Worm (Caenorhabditis elegans) whole organism, young adult: ENCODE measurements around the gene klp-20.
A peak's percentile ranks its signal among the peaks of the same experiment; 100 is the strongest.
"Not testable (repeated sequence)": the region's sequence is repeated elsewhere in the genome, so short reads cannot be mapped to it uniquely, and the experiment has no call there.

Experiments used
- B0261.1 ChIP-seq: sonication (generic microtip); optimal IDR thresholded peaks from 2 replicates; lab custom pipeline; 2016; ENCODE audit warnings: mild to moderate bottlenecking, missing genetic modification characterization, moderate library complexity, missing compliant biosample characterization
- D2030.7 ChIP-seq: fragments of 200-800 bp; sonication (Bioruptor generic); IDR thresholded peaks from 2 replicates; pipeline ENCODE4 v1.3.6; 2022; ENCODE audit warnings: missing genetic modification reagents, missing genetic modification characterization, missing compliant biosample characterization
- F33H1.4 ChIP-seq: fragments of 200-800 bp; sonication (Bioruptor generic); IDR thresholded peaks from 2 replicates; pipeline ENCODE4 v1.3.6; 2022; ENCODE audit warnings: missing genetic modification reagents, missing genetic modification characterization, missing compliant biosample characterization
- F37B4.10 ChIP-seq: fragments of 200-800 bp; sonication (Bioruptor generic); IDR thresholded peaks from 2 replicates; pipeline ENCODE4 v1.3.6; 2022; ENCODE audit warnings: missing genetic modification characterization, missing compliant biosample characterization
- K12H6.12 ChIP-seq: fragments of 200-800 bp; sonication (Bioruptor generic); optimal IDR thresholded peaks from 2 replicates; lab custom pipeline; 2018; ENCODE audit warnings: mild to moderate bottlenecking, missing genetic modification characterization, missing compliant biosample characterization
- Y53G8AR.9 ChIP-seq: fragments of 200-800 bp; sonication (Bioruptor generic); conservative IDR thresholded peaks from 2 replicates; pipeline ENCODE4 v1.3.6; 2022; ENCODE audit warnings: missing genetic modification reagents, missing genetic modification characterization, missing compliant biosample characterization
- bed-1 ChIP-seq: fragments of 200-800 bp; sonication (Bioruptor generic); IDR thresholded peaks from 2 replicates; pipeline ENCODE4 v1.3.6; 2022; ENCODE audit warnings: missing genetic modification reagents, missing genetic modification characterization, missing compliant biosample characterization
- ceh-27 ChIP-seq: fragments of 200-800 bp; sonication (Bioruptor generic); optimal IDR thresholded peaks from 2 replicates; lab custom pipeline; 2018; ENCODE audit warnings: mild to moderate bottlenecking, missing genetic modification characterization, moderate library complexity, missing compliant biosample characterization
- ceh-58 ChIP-seq: fragments of 200-800 bp; sonication (Bioruptor generic); IDR thresholded peaks from 2 replicates; pipeline ENCODE4 v1.3.6; 2022; ENCODE audit warnings: missing genetic modification characterization, missing compliant biosample characterization
- dox-1 ChIP-seq: fragments of 200-800 bp; sonication (Bioruptor generic); IDR thresholded peaks from 2 replicates; pipeline ENCODE4 v1.3.6; 2022; ENCODE audit warnings: missing genetic modification reagents, missing genetic modification characterization, missing compliant biosample characterization
- egl-44 ChIP-seq: fragments of 200-800 bp; sonication (Bioruptor generic); IDR thresholded peaks from 2 replicates; pipeline ENCODE4 v1.3.6; 2022; ENCODE audit warnings: missing genetic modification reagents, missing genetic modification characterization, missing compliant biosample characterization
- egrh-3 ChIP-seq: fragments of 200-800 bp; sonication (Bioruptor generic); IDR thresholded peaks from 2 replicates; pipeline ENCODE4 v1.3.6; 2022; ENCODE audit warnings: missing genetic modification reagents, missing genetic modification characterization, missing compliant biosample characterization
- hlh-26 ChIP-seq: fragments of 200-800 bp; sonication (Bioruptor generic); conservative IDR thresholded peaks from 2 replicates; pipeline ENCODE4 v1.3.6; 2022; ENCODE audit warnings: missing genetic modification reagents, missing genetic modification characterization, missing compliant biosample characterization
- hmg-1.2 ChIP-seq: fragments of 200-800 bp; sonication (Bioruptor generic); IDR thresholded peaks from 2 replicates; pipeline ENCODE4 v1.3.6; 2022; ENCODE audit warnings: missing genetic modification reagents, missing genetic modification characterization, missing compliant biosample characterization
- hsf-1 ChIP-seq: fragments of 200-800 bp; sonication (Bioruptor generic); IDR thresholded peaks from 2 replicates; pipeline ENCODE4 v1.3.6; 2022; ENCODE audit warnings: missing genetic modification reagents, missing genetic modification characterization, missing compliant biosample characterization
- let-526 ChIP-seq: fragments of 200-800 bp; sonication (Bioruptor generic); IDR thresholded peaks from 2 replicates; pipeline ENCODE4 v1.3.6; 2022; ENCODE audit warnings: missing genetic modification reagents, missing genetic modification characterization, missing compliant biosample characterization
- lin-26 ChIP-seq: fragments of 200-800 bp; sonication (Bioruptor generic); IDR thresholded peaks from 2 replicates; pipeline ENCODE4 v1.3.6; 2022; ENCODE audit warnings: missing genetic modification reagents, missing genetic modification characterization, missing compliant biosample characterization
- lin-35 ChIP-seq, 3 experiments: fragments of 150-350 bp in 2 of 3; sonication (generic microtip) in 1 of 3; optimal IDR thresholded peaks; 2 replicates each; lab custom pipeline; 2014 to 2018; ENCODE audit warnings: missing biosample characterization in 3 of 3, missing genetic modification characterization in 3 of 3, missing genetic modification reagents in 3 of 3
- madf-10 ChIP-seq: sonication (generic microtip); optimal IDR thresholded peaks from 2 replicates; lab custom pipeline; 2016; ENCODE audit warnings: mild to moderate bottlenecking, missing genetic modification characterization, missing compliant biosample characterization
- madf-6 ChIP-seq: fragments of 200-800 bp; sonication (Bioruptor generic); IDR thresholded peaks from 2 replicates; pipeline ENCODE4 v1.3.6; 2022; ENCODE audit warnings: missing genetic modification reagents, missing genetic modification characterization, missing compliant biosample characterization
- mcd-1 ChIP-seq: fragments of 200-800 bp; sonication (Bioruptor generic); IDR thresholded peaks from 2 replicates; pipeline ENCODE4 v1.3.6; 2022; ENCODE audit warnings: missing genetic modification reagents, missing genetic modification characterization, missing compliant biosample characterization
- pbrm-1 ChIP-seq: fragments of 200-800 bp; sonication (Bioruptor generic); IDR thresholded peaks from 2 replicates; pipeline ENCODE4 v1.3.6; 2022; ENCODE audit warnings: missing genetic modification reagents, missing genetic modification characterization, missing compliant biosample characterization
- rcor-1 ChIP-seq: fragments of 200-800 bp; sonication (Bioruptor generic); IDR thresholded peaks from 2 replicates; pipeline ENCODE4 v1.3.6; 2022; ENCODE audit warnings: missing genetic modification reagents, missing genetic modification characterization, missing compliant biosample characterization
- rpc-1 ChIP-seq, 2 experiments: fragments of 150-350 bp in 1 of 2; sonication (generic microtip) in 1 of 2; optimal IDR thresholded peaks; 2 replicates each; lab custom pipeline; 2014 to 2018; ENCODE audit warnings: missing biosample characterization in 1 of 2, missing genetic modification characterization in 1 of 2, missing genetic modification reagents in 1 of 2, missing genotype in 1 of 2
- sdz-38 ChIP-seq: sonication (generic microtip); optimal IDR thresholded peaks from 2 replicates; lab custom pipeline; 2016; ENCODE audit warnings: missing genotype, missing genetic modification characterization, missing compliant biosample characterization
- snpc-3.4 ChIP-seq: sonication (generic microtip); optimal IDR thresholded peaks from 2 replicates; lab custom pipeline; 2017; ENCODE audit warnings: missing genetic modification characterization, mild to moderate bottlenecking, missing compliant biosample characterization, antibody characterized with exemption, moderate library complexity, missing genotype, missing genetic modification reagents
- tbp1 ChIP-seq: fragments of 200-800 bp; sonication (Bioruptor generic); optimal IDR thresholded peaks from 2 replicates; lab custom pipeline; 2018; ENCODE audit warnings: mild to moderate bottlenecking, missing genetic modification characterization, missing compliant biosample characterization
- tbx-9 ChIP-seq: sonication (generic microtip); optimal IDR thresholded peaks from 2 replicates; lab custom pipeline; 2016; ENCODE audit warnings: borderline replicate concordance, missing genetic modification characterization, inconsistent platforms, missing compliant biosample characterization
- zfh-2 ChIP-seq: fragments of 200-800 bp; sonication (Bioruptor generic); conservative IDR thresholded peaks from 2 replicates; pipeline ENCODE4 v1.3.6; 2022; ENCODE audit warnings: missing genetic modification reagents, missing genetic modification characterization, missing compliant biosample characterization
- ztf-25 ChIP-seq: fragments of 200-800 bp; sonication (Bioruptor generic); IDR thresholded peaks from 2 replicates; pipeline ENCODE4 v1.3.6; 2022; ENCODE audit warnings: missing genetic modification reagents, missing genetic modification characterization, missing compliant biosample characterization
- ztf-3 ChIP-seq: fragments of 200-800 bp; sonication (Bioruptor generic); optimal IDR thresholded peaks from 2 replicates; lab custom pipeline; 2018; ENCODE audit warnings: mild to moderate bottlenecking, missing genetic modification characterization, missing compliant biosample characterization

The klp-20 gene

ce11 chrIII:211387-211786 is 1.6 kb downstream of the klp-20 start:
- TF ChIP-seq madf-6: no peak
- no peak for TF ChIP-seq lin-35 (GFP tag; optimal IDR thresholded peaks at IDR 0.05; lab: Kevin White, UChicago)
- TF ChIP-seq ceh-58: no peak
- no peak for TF ChIP-seq hlh-26 (GFP tag; lab: Robert Waterston, UW)
- TF ChIP-seq snpc-3.4 (tag; lab: Kevin White, UChicago): no peak
- no peak for TF ChIP-seq pbrm-1 (GFP tag; lab: Robert Waterston, UW)
- TF ChIP-seq tbx-9 (tag; lab: Kevin White, UChicago): no peak
- no peak for TF ChIP-seq let-526 (GFP tag; lab: Robert Waterston, UW)
- no peak for TF ChIP-seq K12H6.12 (tag; lab: Kevin White, UChicago)
- no peak for TF ChIP-seq F33H1.4

DNA sequence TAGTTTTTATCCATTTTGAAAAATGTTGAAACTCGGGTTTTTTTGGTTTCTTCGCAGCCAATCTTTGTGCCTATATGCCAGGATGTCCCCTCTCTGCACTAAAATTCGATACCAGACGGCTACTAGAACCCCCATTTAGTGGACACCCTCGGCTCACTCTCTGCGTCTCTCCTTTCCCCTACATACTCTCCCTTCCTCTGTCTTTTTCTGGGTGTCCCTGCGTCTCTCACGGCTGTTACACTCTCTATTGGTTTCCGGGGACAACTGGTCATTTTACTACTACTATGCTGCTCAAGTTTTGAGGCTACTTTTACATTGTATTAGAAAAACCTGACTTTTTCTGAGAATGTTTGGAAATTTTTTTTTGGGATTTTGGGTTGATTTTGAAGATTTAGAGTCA is 10.6 kb downstream of the klp-20 start:
- no peak for TF ChIP-seq ceh-27 (GFP tag; lab: Kevin White, UChicago)
- peak; percentile 83; the same call in 1 of the 2 replicates for TF ChIP-seq hmg-1.2

DNA sequence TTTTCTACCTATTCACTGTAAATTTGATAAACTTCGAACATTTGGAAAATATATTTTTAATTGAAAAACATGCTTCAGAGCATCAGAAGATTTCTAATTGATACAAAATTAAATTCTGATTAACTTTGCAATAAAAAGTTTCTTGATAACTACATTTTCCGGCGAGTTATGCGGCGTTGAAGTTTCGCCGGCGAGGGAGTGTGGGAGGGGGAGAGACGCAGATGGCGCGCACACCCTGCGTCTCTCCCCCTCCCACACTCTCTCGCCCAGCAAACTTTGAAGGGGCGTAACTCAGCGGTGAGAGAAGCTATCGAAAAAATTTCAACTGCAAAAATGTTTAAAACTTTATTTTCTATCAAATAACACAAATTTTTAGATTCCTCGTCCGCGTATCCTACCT is 12.7 kb downstream of the klp-20 start:
- TF ChIP-seq sdz-38 (tag; lab: Kevin White, UChicago): no peak
- TF ChIP-seq hmg-1.2: peak; percentile 74

DNA sequence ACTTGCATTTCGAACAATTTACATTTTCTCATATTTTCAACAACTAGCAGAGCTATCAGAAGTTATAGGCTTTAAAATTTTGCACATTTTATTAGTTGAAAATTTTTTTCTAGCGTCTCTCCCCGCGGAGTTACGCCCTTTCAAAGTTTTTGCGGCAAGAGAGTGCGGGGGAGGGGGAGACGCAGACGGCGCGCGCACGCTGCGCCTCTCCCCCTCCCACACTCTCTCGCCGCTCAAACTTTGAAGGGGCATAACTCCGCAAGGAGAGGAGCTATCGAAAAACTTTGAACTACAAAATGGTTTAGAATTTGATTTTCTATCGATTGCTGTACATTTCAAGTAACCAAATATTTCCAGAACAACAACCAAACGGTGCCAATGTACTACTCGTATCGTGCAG is 17.2 kb downstream of the klp-20 start:
- TF ChIP-seq hmg-1.2: peak; percentile 82
- TF ChIP-seq zfh-2 (GFP tag; lab: Robert Waterston, UW): peak; percentile 77
- TF ChIP-seq madf-10 (tag; lab: Kevin White, UChicago): no peak
- peak; percentile 70; the same call in 1 of the 2 replicates for TF ChIP-seq egrh-3 (GFP tag; lab: Robert Waterston, UW)

- TF ChIP-seq ztf-25 (GFP tag; lab: Robert Waterston, UW): no peak
- no peak for TF ChIP-seq ztf-3 (GFP tag; lab: Kevin White, UChicago)
Observed at ce11 chrIII:230129-230528, 20.3 kb downstream of the klp-20 start, which contains the start of gene hpo-38. Gene hpo-38, plus strand, starts transcription at chrIII:230429.

DNA sequence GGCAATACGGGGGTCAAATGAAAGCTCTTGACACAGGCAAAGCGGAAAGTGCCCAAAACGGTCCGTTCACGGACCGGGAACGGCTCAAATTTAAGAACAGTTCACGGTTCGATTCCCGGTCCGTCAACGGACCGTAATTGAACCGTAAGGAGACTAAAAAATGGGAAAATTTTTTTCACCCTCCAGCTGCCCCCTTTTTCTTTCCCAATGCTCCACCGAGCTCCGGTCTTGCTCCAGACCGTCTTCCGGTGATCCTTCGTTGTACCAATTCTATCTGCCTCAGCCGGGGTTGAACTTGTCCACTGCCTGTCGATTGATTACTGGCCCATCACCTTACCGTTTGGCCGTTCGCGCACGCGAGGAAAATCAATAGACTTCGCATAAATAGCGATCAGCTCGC is 23.1 kb downstream of the klp-20 start:
- TF ChIP-seq rcor-1 (GFP tag; lab: Robert Waterston, UW) (peak; percentile 48; the same call in 1 of the 2 replicates), ceh-58 (0 out of 2 replicates have a peak, but pooled peaks have one; percentile 51), madf-6 (peak; percentile 66), hsf-1 (GFP tag; lab: Robert Waterston, UW) (peak; percentile 47; the same call in 1 of the 2 replicates), F37B4.10 (GFP tag; lab: Robert Waterston, UW) (peak; percentile 70; the same call in 1 of the 2 replicates), hmg-1.2 (peak; percentile 38; the same call in 1 of the 2 replicates), lin-26 (GFP tag; lab: Robert Waterston, UW) (peak; percentile 94), egl-44 (GFP tag; lab: Robert Waterston, UW) (peak; percentile 84), tbp1 (GFP tag; lab: Kevin White, UChicago) (peak; percentile 34), Y53G8AR.9 (0 out of 2 replicates have a peak, but pooled peaks have one; percentile 36), dox-1 (GFP tag; lab: Robert Waterston, UW) (peak; percentile 58), F33H1.4 (0 out of 2 replicates have a peak, but pooled peaks have one; percentile 14), D2030.7 (GFP tag; lab: Robert Waterston, UW) (peak; percentile 86), B0261.1 (tag; lab: Kevin White, UChicago) (peak; percentile 32), rpc-1 (tag; optimal IDR thresholded peaks at IDR 0.05; lab: Kevin White, UChicago) (peak; percentile 46), mcd-1 (GFP tag; lab: Robert Waterston, UW) (0 out of 2 replicates have a peak, but pooled peaks have one; percentile 20), bed-1 (GFP tag; lab: Robert Waterston, UW) (0 out of 2 replicates have a peak, but pooled peaks have one; percentile 82)
- TF ChIP-seq rpc-1 (optimal IDR thresholded peaks at IDR 0.05; lab: Kevin White, UChicago): not testable (repeated sequence)
- TF ChIP-seq, all 124 proteins: peak for 17; not testable (repeated sequence) for 107
